Worm (Caenorhabditis elegans) whole organism, late embryonic: ENCODE data around the gene gck-4.

Experiments used
- ama-1 ChIP-seq: fragments of 150-350 bp; optimal IDR thresholded peaks from 2 replicates; lab custom pipeline; 2014
- ceh-48 ChIP-seq: sonication (generic microtip); optimal IDR thresholded peaks from 2 replicates; lab custom pipeline; 2016; ENCODE audit warnings: missing genetic modification characterization, inconsistent platforms, missing compliant biosample characterization
- pha-4 ChIP-seq: fragments of 150-350 bp; optimal IDR thresholded peaks from 2 replicates; lab custom pipeline; 2018; ENCODE audit warnings: missing biosample characterization, missing genetic modification reagents, missing genetic modification characterization
- unc-55 ChIP-seq: sonication (generic microtip); optimal IDR thresholded peaks from 2 replicates; lab custom pipeline; 2017; ENCODE audit warnings: missing biosample characterization, missing genetic modification reagents, missing genetic modification characterization
- ztf-16 ChIP-seq: sonication (generic microtip); optimal IDR thresholded peaks from 2 replicates; lab custom pipeline; 2017; ENCODE audit warnings: missing genetic modification characterization, missing compliant biosample characterization

- no peak for TF ChIP-seq ceh-48
- no peak for TF ChIP-seq pha-4 (tag; lab: Kevin White, UChicago)
- TF ChIP-seq ztf-16 (tag; lab: Kevin White, UChicago): no peak
- TF ChIP-seq ama-1 (lab: Kevin White, UChicago): no peak
- no peak for TF ChIP-seq unc-55 (GFP tag; lab: Kevin White, UChicago)
Measured at ce11 chrX:13685725-13686124, 8.7 kb downstream of the gck-4 start.
